Fruit fly (Drosophila melanogaster) whole organism, prepupa: ENCODE data around the gene rasp.

Experiments used
- CG6854 ChIP-seq: fragments of 200-800 bp; sonication (Bioruptor generic); optimal IDR thresholded peaks from 2 replicates; lab custom pipeline; 2017; ENCODE audit warnings: missing biosample characterization, mild to moderate bottlenecking, missing genetic modification characterization
- Hr39 ChIP-seq: fragments of 200-800 bp; sonication (Bioruptor generic); optimal IDR thresholded peaks from 2 replicates; lab custom pipeline; 2016; ENCODE audit warnings: missing biosample characterization, missing genetic modification characterization
- Sox102F ChIP-seq: fragments of 200-800 bp; sonication (Bioruptor generic); optimal IDR thresholded peaks from 2 replicates; lab custom pipeline; 2016; ENCODE audit warnings: missing biosample characterization, mild to moderate bottlenecking, missing genetic modification characterization
- Sox15 ChIP-seq: fragments of 200-800 bp; sonication (Bioruptor generic); optimal IDR thresholded peaks from 3 replicates; lab custom pipeline; 2016; ENCODE audit warnings: missing biosample characterization, missing genetic modification characterization

DNA sequence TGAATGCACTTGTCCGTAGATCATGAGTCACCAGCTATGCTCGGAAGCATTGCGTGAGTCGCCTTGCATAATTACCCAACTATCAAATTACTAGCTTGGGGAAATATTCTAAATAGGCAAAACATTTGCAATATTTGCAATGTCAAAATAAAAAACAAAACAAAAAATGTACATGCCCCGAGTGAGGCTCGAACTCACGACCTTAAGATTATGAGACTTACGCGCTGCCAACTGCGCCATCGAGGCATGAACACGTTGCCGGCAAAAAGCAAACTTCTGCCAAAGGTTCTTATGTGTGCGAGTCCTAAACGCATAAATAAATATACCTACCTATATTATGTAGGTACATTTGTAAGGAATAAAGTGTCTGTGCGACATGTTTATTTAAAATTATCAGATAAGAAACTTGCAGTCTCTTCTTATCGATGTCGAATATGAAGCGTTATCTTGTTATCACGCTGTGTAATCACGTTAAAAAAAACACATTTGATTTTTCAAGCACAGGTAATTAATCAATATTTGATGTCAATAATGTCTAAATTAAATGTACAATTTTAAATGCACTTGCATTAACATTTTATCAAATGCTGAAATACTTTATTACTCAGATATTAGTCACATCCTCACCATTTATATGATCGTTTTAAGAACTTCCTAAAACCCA is 40.1 kb upstream of the rasp start:
- no peak for TF ChIP-seq Hr39 (GFP tag; lab: Kevin White, UChicago)
- no peak for TF ChIP-seq CG6854 (GFP tag; lab: Kevin White, UChicago)
- TF ChIP-seq Sox15 (GFP tag; lab: Kevin White, UChicago), result no peak
- no peak for TF ChIP-seq Sox102F (GFP tag; lab: Kevin White, UChicago)
